Fruit fly (Drosophila melanogaster): ENCODE measurements around the gene bard.

DNA sequence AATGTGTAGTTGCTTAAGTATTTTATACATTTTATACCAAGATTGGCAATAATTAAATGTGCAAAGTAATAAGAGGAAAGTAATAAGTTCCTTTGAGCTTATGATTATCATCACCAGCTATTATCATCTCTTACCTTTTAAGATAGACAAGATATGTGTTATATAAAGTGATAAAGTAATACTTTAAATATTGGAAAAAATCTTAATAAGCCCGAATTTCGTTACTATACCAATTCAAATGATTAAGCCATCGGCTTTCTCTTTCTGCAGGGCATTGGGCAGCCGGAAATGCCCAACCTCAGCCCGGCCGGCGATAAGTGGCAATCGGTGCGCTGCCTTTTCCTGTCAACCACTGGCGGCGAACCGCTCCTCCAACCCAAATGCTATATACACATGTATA is 12.9 kb upstream of the bard start:
- TF ChIP-seq Hr78 (GFP tag; optimal IDR thresholded peaks at IDR 0.05), result no peak
- TF ChIP-seq rgr (GFP tag; optimal IDR thresholded peaks at IDR 0.05), result no peak
- no peak for TF ChIP-seq CG32264 (GFP tag; optimal IDR thresholded peaks at IDR 0.05)
- no peak for TF ChIP-seq Hr83 (GFP tag; optimal IDR thresholded peaks at IDR 0.05; ENCODE audit: poor library complexity, severe bottlenecking)
- no peak for TF ChIP-seq h (GFP tag; optimal IDR thresholded peaks at IDR 0.05)
- no peak for TF ChIP-seq lola (GFP tag; optimal IDR thresholded peaks at IDR 0.05)
- TF ChIP-seq pan (optimal IDR thresholded peaks at IDR 0.05), result no peak
- no peak for TF ChIP-seq jim (GFP tag; optimal IDR thresholded peaks at IDR 0.05)
- no peak for TF ChIP-seq Hnf4 (GFP tag; optimal IDR thresholded peaks at IDR 0.05)

Data from whole organism, wandering third instar larva.